Fruit fly (Drosophila melanogaster): ENCODE results near the gene bowl.
A peak's percentile ranks its signal among the peaks of the same experiment; 100 is the strongest.

The bowl gene

dm6 chr2L:3788150-3788549, 16.6 kb downstream of the bowl start:
- no peak for TF ChIP-seq fd96Ca (GFP tag; IDR thresholded peaks at IDR 0.05)
- TF ChIP-seq Snoo (tag; optimal IDR thresholded peaks at IDR 0.05): no peak
- TF ChIP-seq CG34367 (tag; optimal IDR thresholded peaks at IDR 0.05): no peak
- TF ChIP-seq EcR (GFP tag; optimal IDR thresholded peaks at IDR 0.05): no peak
- TF ChIP-seq Ets98B (GFP tag; IDR thresholded peaks at IDR 0.05): no peak
- TF ChIP-seq CG8159 (tag; optimal IDR thresholded peaks at IDR 0.05): no peak
- TF ChIP-seq gl (tag; optimal IDR thresholded peaks at IDR 0.05): no peak
- TF ChIP-seq rn (GFP tag; IDR thresholded peaks at IDR 0.05): no peak
- no peak for TF ChIP-seq CG32121 (GFP tag; IDR thresholded peaks at IDR 0.05)
- TF ChIP-seq CG15710 (tag; optimal IDR thresholded peaks at IDR 0.05): no peak
- no peak for TF ChIP-seq CG9948 (tag; optimal IDR thresholded peaks at IDR 0.05)
- no peak for TF ChIP-seq CG10348 (GFP tag; IDR thresholded peaks at IDR 0.05)
- no peak for TF ChIP-seq CG14655 (GFP tag; optimal IDR thresholded peaks at IDR 0.05)
- TF ChIP-seq D1 (tag; optimal IDR thresholded peaks at IDR 0.05): no peak

dm6 chr2L:3789290-3790067, 18.0 kb downstream of the bowl start:
- TF ChIP-seq CG12605 (GFP tag; IDR thresholded peaks at IDR 0.05) (peak; percentile 52; the same call in 1 of the 2 replicates), CG4496 (GFP tag; IDR thresholded peaks at IDR 0.05) (peak; percentile 75), CG32121 (GFP tag; IDR thresholded peaks at IDR 0.05) (peak; percentile 74), Pif1A (GFP tag; optimal IDR thresholded peaks at IDR 0.05) (peak; percentile 0), fd96Ca (GFP tag; IDR thresholded peaks at IDR 0.05) (0 out of 3 replicates have a peak, but pooled peaks have one; percentile 18), rn (GFP tag; IDR thresholded peaks at IDR 0.05) (peak; percentile 62), Pif1B (GFP tag; optimal IDR thresholded peaks at IDR 0.05) (no peak), Snoo (tag; optimal IDR thresholded peaks at IDR 0.05) (peak; percentile 25), CG14655 (GFP tag; optimal IDR thresholded peaks at IDR 0.05) (peak; percentile 54), D1 (tag; optimal IDR thresholded peaks at IDR 0.05) (no peak), Ets98B (GFP tag; IDR thresholded peaks at IDR 0.05) (peak; percentile 74), CG9948 (tag; optimal IDR thresholded peaks at IDR 0.05) (peak; percentile 44), CG34367 (tag; optimal IDR thresholded peaks at IDR 0.05) (no peak), CG17806 (tag; optimal IDR thresholded peaks at IDR 0.05) (peak; percentile 39), gl (tag; optimal IDR thresholded peaks at IDR 0.05) (no peak), CG15710 (tag; optimal IDR thresholded peaks at IDR 0.05) (peak; percentile 55), CG8159 (tag; optimal IDR thresholded peaks at IDR 0.05) (peak; percentile 55)

dm6 chr2L:3791629-3792028, 20.1 kb downstream of the bowl start:
- TF ChIP-seq CG14655 (GFP tag; optimal IDR thresholded peaks at IDR 0.05): no peak
- no peak for TF ChIP-seq D1 (tag; optimal IDR thresholded peaks at IDR 0.05)
- no peak for TF ChIP-seq fd96Ca (GFP tag; IDR thresholded peaks at IDR 0.05)
- no peak for TF ChIP-seq gl (tag; optimal IDR thresholded peaks at IDR 0.05)
- TF ChIP-seq CG17806 (tag; optimal IDR thresholded peaks at IDR 0.05): no peak

- TF ChIP-seq CG8159 (tag; optimal IDR thresholded peaks at IDR 0.05) (peak; percentile 78), Ets98B (GFP tag; IDR thresholded peaks at IDR 0.05) (peak; percentile 76), CG12605 (GFP tag; IDR thresholded peaks at IDR 0.05) (peak; percentile 92), D1 (tag; optimal IDR thresholded peaks at IDR 0.05) (peak; percentile 7), Snoo (tag; optimal IDR thresholded peaks at IDR 0.05) (peak; percentile 74), CG4496 (GFP tag; IDR thresholded peaks at IDR 0.05) (peak; percentile 88), CG13204 (GFP tag; optimal IDR thresholded peaks at IDR 0.05) (no peak), Pif1A (GFP tag; optimal IDR thresholded peaks at IDR 0.05) (peak; percentile 42), CG34367 (tag; optimal IDR thresholded peaks at IDR 0.05) (peak; percentile 66), fd96Ca (GFP tag; IDR thresholded peaks at IDR 0.05) (0 out of 3 replicates have a peak, but pooled peaks have one; percentile 21), CG17806 (tag; optimal IDR thresholded peaks at IDR 0.05) (peak; percentile 76), CG10348 (GFP tag; IDR thresholded peaks at IDR 0.05) (no peak), CG8301 (tag; optimal IDR thresholded peaks at IDR 0.05) (peak; percentile 49), CG15710 (tag; optimal IDR thresholded peaks at IDR 0.05) (peak; percentile 81), CG32121 (GFP tag; IDR thresholded peaks at IDR 0.05) (peak; percentile 73), rn (GFP tag; IDR thresholded peaks at IDR 0.05) (no peak; the same call in 1 of the 2 replicates), CG9948 (tag; optimal IDR thresholded peaks at IDR 0.05) (peak; percentile 76), CG14655 (GFP tag; optimal IDR thresholded peaks at IDR 0.05) (peak; percentile 79), gl (tag; optimal IDR thresholded peaks at IDR 0.05) (peak; percentile 51), EcR (GFP tag; optimal IDR thresholded peaks at IDR 0.05) (no peak), Pif1B (GFP tag; optimal IDR thresholded peaks at IDR 0.05) (peak; percentile 33)
Observed at dm6 chr2L:3802818-3803456, 31.4 kb downstream of the bowl start.

dm6 chr2L:3803466-3804143, 32.1 kb downstream of the bowl start, which contains the start of gene Reph:
Gene Reph (plus strand): TSS chr2L:3803545.
- TF ChIP-seq CG10348 (GFP tag; IDR thresholded peaks at IDR 0.05): no peak
- TF ChIP-seq CG17806 (tag; optimal IDR thresholded peaks at IDR 0.05): no peak
- TF ChIP-seq CG8159 (tag; optimal IDR thresholded peaks at IDR 0.05): peak; percentile 19
- TF ChIP-seq CG15710 (tag; optimal IDR thresholded peaks at IDR 0.05): peak; percentile 12
- peak; percentile 14 for TF ChIP-seq CG14655 (GFP tag; optimal IDR thresholded peaks at IDR 0.05)
- peak; percentile 55; the same call in 2 of the 3 replicates for TF ChIP-seq fd96Ca (GFP tag; IDR thresholded peaks at IDR 0.05)
- peak; percentile 25 for TF ChIP-seq gl (tag; optimal IDR thresholded peaks at IDR 0.05)
- no peak for TF ChIP-seq D1 (tag; optimal IDR thresholded peaks at IDR 0.05)
- TF ChIP-seq CG13204 (GFP tag; optimal IDR thresholded peaks at IDR 0.05): peak; percentile 2
- no peak for TF ChIP-seq CG34367 (tag; optimal IDR thresholded peaks at IDR 0.05)
- TF ChIP-seq CG9948 (tag; optimal IDR thresholded peaks at IDR 0.05): no peak
- no peak for TF ChIP-seq EcR (GFP tag; optimal IDR thresholded peaks at IDR 0.05)
- peak; percentile 9; the same call in 1 of the 2 replicates for TF ChIP-seq CG32121 (GFP tag; IDR thresholded peaks at IDR 0.05)
- no peak for TF ChIP-seq Pif1B (GFP tag; optimal IDR thresholded peaks at IDR 0.05)
- TF ChIP-seq CG8301 (tag; optimal IDR thresholded peaks at IDR 0.05): no peak
- TF ChIP-seq CG4496 (GFP tag; IDR thresholded peaks at IDR 0.05): peak; percentile 54; the same call in 2 of the 3 replicates
- TF ChIP-seq Snoo (tag; optimal IDR thresholded peaks at IDR 0.05): peak; percentile 55
- TF ChIP-seq Ets98B (GFP tag; IDR thresholded peaks at IDR 0.05): peak; percentile 52; the same call in 1 of the 2 replicates
- no peak for TF ChIP-seq CG12605 (GFP tag; IDR thresholded peaks at IDR 0.05)
- no peak for TF ChIP-seq rn (GFP tag; IDR thresholded peaks at IDR 0.05)

All from whole organism, pupa.